Worm (Caenorhabditis elegans) whole organism, mixed stage, embryonic: ENCODE measurements around the gene Y49E10.29.

Experiments used
- bed-3 ChIP-seq: fragments of 200-800 bp; sonication (Bioruptor generic); optimal IDR thresholded peaks from 3 replicates; lab custom pipeline; 2018; ENCODE audit warnings: mild to moderate bottlenecking, missing genetic modification characterization, moderate library complexity, missing compliant biosample characterization
- elt-1 ChIP-seq: sonication (generic microtip); optimal IDR thresholded peaks from 2 replicates; lab custom pipeline; 2017; ENCODE audit warnings: missing genetic modification characterization, mild to moderate bottlenecking, missing compliant biosample characterization, antibody characterized with exemption, moderate library complexity, borderline replicate concordance; ENCODE audit not compliant: insufficient read depth
- flh-1 ChIP-seq: fragments of 200-800 bp; sonication (Bioruptor generic); optimal IDR thresholded peaks from 2 replicates; lab custom pipeline; 2018; ENCODE audit warnings: mild to moderate bottlenecking, missing genetic modification characterization, moderate library complexity, missing compliant biosample characterization
- lin-13 ChIP-seq: fragments of 150-350 bp; optimal IDR thresholded peaks from 2 replicates; lab custom pipeline; 2014; ENCODE audit warnings: missing biosample characterization, missing genetic modification characterization
- lsy-2 ChIP-seq: fragments of 150-350 bp; optimal IDR thresholded peaks from 2 replicates; lab custom pipeline; 2014; ENCODE audit warnings: missing biosample characterization, missing genetic modification characterization
- nhr-12 ChIP-seq: fragments of 150-350 bp; optimal IDR thresholded peaks from 2 replicates; lab custom pipeline; 2014; ENCODE audit warnings: missing biosample characterization, missing genetic modification characterization
- nhr-237 ChIP-seq: fragments of 150-350 bp; optimal IDR thresholded peaks from 2 replicates; lab custom pipeline; 2014; ENCODE audit warnings: missing biosample characterization, missing genetic modification characterization
- pha-4 ChIP-seq: fragments of 150-350 bp; optimal IDR thresholded peaks from 2 replicates; lab custom pipeline; 2018; ENCODE audit warnings: missing biosample characterization, missing genetic modification reagents, missing genetic modification characterization
- snpc-4 ChIP-seq: fragments of 150-350 bp; optimal IDR thresholded peaks from 2 replicates; lab custom pipeline; 2014; ENCODE audit warnings: missing biosample characterization, missing genetic modification characterization
- sptf-1 ChIP-seq: sonication (generic microtip); optimal IDR thresholded peaks from 2 replicates; lab custom pipeline; 2017; ENCODE audit warnings: mild to moderate bottlenecking, missing genetic modification characterization, moderate library complexity, missing compliant biosample characterization
- unc-62 ChIP-seq: fragments of 150-350 bp; optimal IDR thresholded peaks from 2 replicates; lab custom pipeline; 2014; ENCODE audit warnings: missing biosample characterization, missing genetic modification reagents, missing genetic modification characterization

- TF ChIP-seq unc-62 (GFP tag; lab: Kevin White, UChicago) (no peak), nhr-237 (tag; lab: Kevin White, UChicago) (no peak), bed-3 (GFP tag; lab: Kevin White, UChicago) (no peak), snpc-4 (tag; lab: Kevin White, UChicago) (no peak), pha-4 (tag; lab: Kevin White, UChicago) (no peak), lin-13 (tag; lab: Kevin White, UChicago) (no peak), flh-1 (GFP tag; lab: Kevin White, UChicago) (no peak), nhr-12 (tag; lab: Kevin White, UChicago) (no peak), lsy-2 (no peak), elt-1 (tag; lab: Kevin White, UChicago) (no peak), sptf-1 (tag; lab: Kevin White, UChicago) (no peak)
Measured at ce11 chrIII:12458970-12459369, 10.0 kb upstream of the Y49E10.29 start.
